Worm (Caenorhabditis elegans) whole organism, early embryonic: ENCODE results near the gene Y43F8B.19.

Experiments
- B0310.2 ChIP-seq: sonication (generic microtip); optimal IDR thresholded peaks from 2 replicates; lab custom pipeline; 2016; ENCODE audit warnings: mild to moderate bottlenecking, missing genetic modification characterization, missing compliant biosample characterization
- F13C5.2 ChIP-seq: sonication (generic microtip); optimal IDR thresholded peaks from 2 replicates; lab custom pipeline; 2017; ENCODE audit warnings: mild to moderate bottlenecking, missing genetic modification characterization, inconsistent platforms, missing compliant biosample characterization
- aly-1 ChIP-seq: sonication (generic microtip); optimal IDR thresholded peaks from 2 replicates; lab custom pipeline; 2016; ENCODE audit warnings: missing genetic modification characterization, missing compliant biosample characterization
- ama-1 ChIP-seq: fragments of 150-350 bp; optimal IDR thresholded peaks from 2 replicates; lab custom pipeline; 2014
- ceh-13 ChIP-seq: fragments of 200-800 bp; sonication (Bioruptor generic); optimal IDR thresholded peaks from 2 replicates; lab custom pipeline; 2018; ENCODE audit warnings: mild to moderate bottlenecking, missing genetic modification characterization, missing compliant biosample characterization
- ceh-36 ChIP-seq: sonication (generic microtip); optimal IDR thresholded peaks from 2 replicates; lab custom pipeline; 2016; ENCODE audit warnings: missing genetic modification characterization, inconsistent platforms, missing compliant biosample characterization
- ets-7 ChIP-seq: sonication (generic microtip); optimal IDR thresholded peaks from 2 replicates; lab custom pipeline; 2016; ENCODE audit warnings: missing genotype, missing genetic modification characterization, missing compliant biosample characterization
- flt-1 ChIP-seq: fragments of 200-800 bp; sonication (Bioruptor generic); IDR thresholded peaks from 2 replicates; pipeline ENCODE4 v1.3.6; 2022; ENCODE audit warnings: missing genetic modification characterization, missing compliant biosample characterization
- hmbx-1 ChIP-seq: sonication (generic microtip); optimal IDR thresholded peaks from 2 replicates; lab custom pipeline; 2016; ENCODE audit warnings: mild to moderate bottlenecking, missing genetic modification characterization, missing compliant biosample characterization
- hmg-4 ChIP-seq: fragments of 200-800 bp; sonication (Bioruptor generic); optimal IDR thresholded peaks from 2 replicates; lab custom pipeline; 2018; ENCODE audit warnings: mild to moderate bottlenecking, missing genetic modification characterization, missing compliant biosample characterization
- hnd-1 ChIP-seq: sonication (generic microtip); optimal IDR thresholded peaks from 2 replicates; lab custom pipeline; 2016; ENCODE audit warnings: missing genetic modification characterization, missing compliant biosample characterization
- pes-1 ChIP-seq: fragments of 200-800 bp; sonication (Bioruptor generic); IDR thresholded peaks from 2 replicates; pipeline ENCODE4 v1.3.6; 2022; ENCODE audit warnings: missing genetic modification reagents, missing genetic modification characterization, missing compliant biosample characterization
- scrt-1 ChIP-seq: fragments of 200-800 bp; sonication (Bioruptor generic); IDR thresholded peaks from 2 replicates; pipeline ENCODE4 v1.3.6; 2022; ENCODE audit warnings: missing genetic modification characterization, missing compliant biosample characterization
- sea-1 ChIP-seq: fragments of 200-800 bp; sonication (Bioruptor generic); conservative IDR thresholded peaks from 2 replicates; pipeline ENCODE4 v1.3.6; 2022; ENCODE audit warnings: missing genetic modification characterization, missing compliant biosample characterization
- tbx-11 ChIP-seq: fragments of 200-800 bp; sonication (Bioruptor generic); IDR thresholded peaks from 2 replicates; pipeline ENCODE4 v1.3.6; 2022; ENCODE audit warnings: missing genetic modification characterization, missing compliant biosample characterization
- tbx-37 ChIP-seq: fragments of 200-800 bp; sonication (Bioruptor generic); conservative IDR thresholded peaks from 2 replicates; pipeline ENCODE4 v1.3.6; 2022; ENCODE audit warnings: missing genetic modification reagents, missing genetic modification characterization, missing compliant biosample characterization
- tra-4 ChIP-seq: sonication (generic microtip); optimal IDR thresholded peaks from 2 replicates; lab custom pipeline; 2017; ENCODE audit warnings: missing genetic modification characterization, missing compliant biosample characterization

Y43F8B.19 gene

ce11 chrV:19545026-19545425 is 32.9 kb upstream of the Y43F8B.19 start:
- TF ChIP-seq scrt-1 (GFP tag; lab: Robert Waterston, UW) (no peak), tbx-11 (GFP tag; lab: Robert Waterston, UW) (no peak), ets-7 (tag; lab: Kevin White, UChicago) (no peak), aly-1 (tag; lab: Kevin White, UChicago) (no peak), hmg-4 (GFP tag; lab: Kevin White, UChicago) (no peak), F13C5.2 (no peak), ama-1 (no peak), flt-1 (GFP tag; lab: Robert Waterston, UW) (no peak), ceh-13 (GFP tag; lab: Kevin White, UChicago) (no peak), pes-1 (no peak), hnd-1 (no peak), sea-1 (GFP tag; lab: Robert Waterston, UW) (no peak), tra-4 (no peak), hmbx-1 (tag; lab: Kevin White, UChicago) (no peak), tbx-37 (GFP tag; lab: Robert Waterston, UW) (no peak), ceh-36 (tag; lab: Kevin White, UChicago) (no peak)

- TF ChIP-seq tbx-11 (GFP tag; lab: Robert Waterston, UW) (no peak), ceh-36 (tag; lab: Kevin White, UChicago) (peak; percentile 72)
Observed at ce11 chrV:19543509-19543908, 31.4 kb upstream of the Y43F8B.19 start.

DNA sequence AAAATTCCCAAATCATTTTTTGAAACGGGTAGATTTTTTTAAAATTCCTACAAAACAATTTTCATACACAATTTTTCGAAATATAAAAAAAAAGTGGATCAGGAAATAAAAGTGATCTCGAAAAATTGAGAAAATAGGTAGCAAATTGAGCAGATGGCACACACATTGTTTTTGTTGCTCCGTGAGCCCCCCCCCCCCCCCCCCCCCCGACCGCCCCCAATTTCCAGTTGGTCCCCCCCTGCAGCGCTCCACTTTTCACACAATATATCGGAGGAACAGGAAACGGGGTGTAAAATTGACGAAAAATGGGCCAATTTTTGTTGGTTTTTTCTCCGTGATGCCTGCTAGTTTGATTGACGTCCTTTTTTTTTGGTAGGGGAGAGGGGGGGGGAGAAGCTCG is 28.8 kb upstream of the Y43F8B.19 start:
- no peak for TF ChIP-seq hmbx-1 (tag; lab: Kevin White, UChicago)
- no peak for TF ChIP-seq B0310.2 (tag; lab: Kevin White, UChicago)
- TF ChIP-seq ceh-36 (tag; lab: Kevin White, UChicago), result no peak
- no peak for TF ChIP-seq scrt-1 (GFP tag; lab: Robert Waterston, UW)
- no peak for TF ChIP-seq pes-1
- TF ChIP-seq tbx-11 (GFP tag; lab: Robert Waterston, UW), result no peak
- TF ChIP-seq tbx-37 (GFP tag; lab: Robert Waterston, UW), result no peak
- no peak for TF ChIP-seq ama-1

ce11 chrV:19533480-19533879 is 21.4 kb upstream of the Y43F8B.19 start:
- no peak for TF ChIP-seq aly-1 (tag; lab: Kevin White, UChicago)
- no peak for TF ChIP-seq flt-1 (GFP tag; lab: Robert Waterston, UW)
- TF ChIP-seq hmbx-1 (tag; lab: Kevin White, UChicago), result no peak
- TF ChIP-seq sea-1 (GFP tag; lab: Robert Waterston, UW), result no peak
- no peak for TF ChIP-seq hmg-4 (GFP tag; lab: Kevin White, UChicago)
- TF ChIP-seq tra-4, result no peak

DNA sequence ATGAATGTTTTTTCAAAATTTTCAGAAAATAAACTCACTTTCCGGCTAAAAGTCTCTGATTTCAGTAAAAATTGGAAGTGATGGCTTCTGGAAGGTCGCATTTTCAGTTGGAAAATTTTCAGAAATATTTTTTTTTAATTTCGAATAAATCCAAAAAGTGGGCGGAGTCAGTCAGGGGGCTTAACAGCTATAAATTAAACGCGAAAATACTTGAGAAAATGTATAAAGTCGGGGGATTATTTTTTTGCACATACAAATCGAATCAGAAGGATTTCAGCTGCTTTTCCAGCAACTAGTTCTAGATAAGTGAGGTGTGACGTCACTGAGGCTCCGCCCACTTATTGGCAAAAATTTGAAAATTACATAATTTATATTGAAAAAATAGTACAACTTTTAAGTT is 20.9 kb upstream of the Y43F8B.19 start, which contains the start of gene Y43F8B.2:
Gene Y43F8B.2 (minus strand): TSS at position 101 of the 400 bp plus-strand sequence.
- TF ChIP-seq F13C5.2, result no peak
- no peak for TF ChIP-seq B0310.2 (tag; lab: Kevin White, UChicago)
- no peak for TF ChIP-seq tra-4
- no peak for TF ChIP-seq hnd-1
- no peak for TF ChIP-seq hmg-4 (GFP tag; lab: Kevin White, UChicago)
- TF ChIP-seq sea-1 (GFP tag; lab: Robert Waterston, UW), result no peak
- no peak for TF ChIP-seq ceh-13 (GFP tag; lab: Kevin White, UChicago)
- TF ChIP-seq tbx-11 (GFP tag; lab: Robert Waterston, UW), result no peak
- TF ChIP-seq pes-1, result no peak
- TF ChIP-seq hmbx-1 (tag; lab: Kevin White, UChicago), result no peak

DNA sequence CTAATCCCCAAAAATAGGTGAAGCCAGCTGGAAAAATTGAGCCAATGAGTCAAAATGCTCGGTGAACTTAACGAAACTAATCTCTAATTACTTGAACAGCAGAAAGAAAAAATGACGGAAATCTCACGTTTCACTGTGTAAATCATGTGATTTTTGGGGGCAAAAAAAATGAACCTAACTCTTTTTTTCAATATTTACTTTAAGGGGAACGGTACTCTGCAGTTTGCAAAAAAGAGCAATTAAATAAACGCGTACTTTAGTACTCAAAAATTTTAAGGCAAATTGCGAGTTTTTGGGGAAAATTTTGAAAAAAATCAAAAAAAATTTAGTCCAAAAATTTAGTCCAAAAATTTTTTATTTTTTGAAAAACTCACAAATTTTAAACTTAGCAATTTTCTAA is 18.9 kb upstream of the Y43F8B.19 start:
- no peak for TF ChIP-seq ceh-36 (tag; lab: Kevin White, UChicago)
- TF ChIP-seq tbx-37 (GFP tag; lab: Robert Waterston, UW), result no peak
- TF ChIP-seq F13C5.2, result no peak
- no peak for TF ChIP-seq flt-1 (GFP tag; lab: Robert Waterston, UW)
- TF ChIP-seq hmbx-1 (tag; lab: Kevin White, UChicago), result no peak

DNA sequence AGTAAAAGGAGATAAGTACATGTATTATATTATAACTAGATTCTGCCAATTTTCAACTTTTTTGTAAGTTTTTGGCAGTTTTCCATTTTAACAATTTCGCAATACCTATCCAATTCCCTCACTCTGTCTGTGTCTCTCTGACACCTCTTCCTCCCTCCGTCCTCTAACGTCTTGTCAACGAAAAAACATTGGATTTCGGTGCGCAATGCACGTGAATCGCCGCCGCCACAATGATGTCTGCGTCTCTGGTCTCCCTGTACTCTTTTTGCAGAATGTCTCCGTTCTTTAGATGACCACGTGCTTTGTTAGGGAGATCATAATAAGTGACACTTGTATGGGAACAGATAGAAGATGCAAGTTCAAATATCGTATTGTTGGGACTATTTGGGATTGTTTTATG is 17.1 kb upstream of the Y43F8B.19 start:
- TF ChIP-seq ama-1, result no peak
- peak; percentile 42 for TF ChIP-seq hmg-4 (GFP tag; lab: Kevin White, UChicago)

- peak; percentile 70 for TF ChIP-seq ceh-36 (tag; lab: Kevin White, UChicago)
Observed at ce11 chrV:19528535-19528934, 16.4 kb upstream of the Y43F8B.19 start.

DNA sequence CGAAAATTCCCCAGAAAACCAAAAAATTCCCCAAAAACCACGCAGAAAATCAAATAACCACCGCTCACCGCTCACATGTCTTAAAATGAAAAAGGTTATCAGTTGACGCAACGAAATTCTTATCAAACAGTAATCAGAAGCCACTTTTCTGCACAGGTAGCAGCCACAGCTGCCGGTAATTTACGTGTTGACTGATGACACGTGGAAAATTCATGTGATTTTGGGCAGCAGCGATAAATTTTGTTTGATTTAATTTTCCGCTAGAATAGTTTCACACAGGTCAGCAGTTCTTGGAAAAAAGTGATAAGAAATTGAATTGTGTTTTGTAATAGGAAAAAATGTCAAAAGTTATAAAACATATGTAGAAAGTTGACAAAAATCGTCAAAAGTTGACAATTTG is 15.5 kb upstream of the Y43F8B.19 start:
- TF ChIP-seq tbx-37 (GFP tag; lab: Robert Waterston, UW), result no peak
- no peak for TF ChIP-seq hmg-4 (GFP tag; lab: Kevin White, UChicago)
- TF ChIP-seq hmbx-1 (tag; lab: Kevin White, UChicago), result no peak
- TF ChIP-seq tbx-11 (GFP tag; lab: Robert Waterston, UW), result no peak
- TF ChIP-seq tra-4, result no peak
- TF ChIP-seq ets-7 (tag; lab: Kevin White, UChicago), result no peak
- TF ChIP-seq aly-1 (tag; lab: Kevin White, UChicago), result no peak
- no peak for TF ChIP-seq F13C5.2
- no peak for TF ChIP-seq sea-1 (GFP tag; lab: Robert Waterston, UW)
- no peak for TF ChIP-seq scrt-1 (GFP tag; lab: Robert Waterston, UW)
- TF ChIP-seq pes-1, result no peak
- TF ChIP-seq B0310.2 (tag; lab: Kevin White, UChicago), result no peak
- no peak for TF ChIP-seq flt-1 (GFP tag; lab: Robert Waterston, UW)
- TF ChIP-seq ama-1, result no peak
- no peak for TF ChIP-seq hnd-1
- TF ChIP-seq ceh-36 (tag; lab: Kevin White, UChicago), result no peak
